Worm (Caenorhabditis elegans) whole organism, late embryonic: ENCODE results near the gene F54E2.5.

ENCODE experiments used
- ceh-18 ChIP-seq: sonication (generic microtip); optimal IDR thresholded peaks from 2 replicates; lab custom pipeline; 2016; ENCODE audit warnings: missing genetic modification characterization, missing compliant biosample characterization
- ceh-2 ChIP-seq: sonication (generic microtip); optimal IDR thresholded peaks from 2 replicates; lab custom pipeline; 2016; ENCODE audit warnings: missing genotype, missing genetic modification characterization, missing compliant biosample characterization
- ceh-22 ChIP-seq: sonication (generic microtip); optimal IDR thresholded peaks from 2 replicates; lab custom pipeline; 2017; ENCODE audit warnings: missing biosample characterization, missing genetic modification characterization
- ceh-48 ChIP-seq: sonication (generic microtip); optimal IDR thresholded peaks from 2 replicates; lab custom pipeline; 2016; ENCODE audit warnings: missing genetic modification characterization, inconsistent platforms, missing compliant biosample characterization
- dve-1 ChIP-seq: sonication (generic microtip); optimal IDR thresholded peaks from 2 replicates; lab custom pipeline; 2017; ENCODE audit warnings: antibody characterized with exemption, mild to moderate bottlenecking, missing genetic modification characterization, missing compliant biosample characterization
- elt-2 ChIP-seq: sonication (generic microtip); optimal IDR thresholded peaks from 2 replicates; lab custom pipeline; 2016; ENCODE audit warnings: missing genetic modification reagents, missing genetic modification characterization, missing compliant biosample characterization
- fkh-10 ChIP-seq: fragments of 150-350 bp; optimal IDR thresholded peaks from 2 replicates; lab custom pipeline; 2014; ENCODE audit warnings: missing biosample characterization, missing genetic modification reagents, missing genetic modification characterization
- lim-6 ChIP-seq: sonication (generic microtip); optimal IDR thresholded peaks from 2 replicates; lab custom pipeline; 2016; ENCODE audit warnings: missing genetic modification characterization, missing compliant biosample characterization
- nhr-11 ChIP-seq: fragments of 150-350 bp; optimal IDR thresholded peaks from 2 replicates; lab custom pipeline; 2014; ENCODE audit warnings: missing biosample characterization, missing genetic modification characterization
- npax-4 ChIP-seq: sonication (generic microtip); optimal IDR thresholded peaks from 2 replicates; lab custom pipeline; 2016; ENCODE audit warnings: missing genetic modification characterization, missing compliant biosample characterization
- pax-1 ChIP-seq: fragments of 150-350 bp; optimal IDR thresholded peaks from 2 replicates; lab custom pipeline; 2014; ENCODE audit warnings: missing biosample characterization, missing genetic modification characterization
- syd-9 ChIP-seq: sonication (generic microtip); optimal IDR thresholded peaks from 2 replicates; lab custom pipeline; 2016; ENCODE audit warnings: mild to moderate bottlenecking, missing genetic modification characterization, moderate library complexity, missing compliant biosample characterization
- zip-5 ChIP-seq: sonication (generic microtip); optimal IDR thresholded peaks from 2 replicates; lab custom pipeline; 2016; ENCODE audit warnings: missing genetic modification characterization, missing compliant biosample characterization

- TF ChIP-seq pax-1 (no peak), elt-2 (no peak), ceh-2 (tag; lab: Kevin White, UChicago) (no peak), ceh-22 (tag; lab: Kevin White, UChicago) (no peak), lim-6 (tag; lab: Kevin White, UChicago) (no peak), syd-9 (no peak), zip-5 (no peak), fkh-10 (no peak), npax-4 (tag; lab: Kevin White, UChicago) (no peak), nhr-11 (no peak), ceh-18 (tag; lab: Kevin White, UChicago) (no peak), ceh-48 (no peak), dve-1 (tag; lab: Kevin White, UChicago) (no peak)
Measured at ce11 chrV:2821618-2822272, 5.9 kb upstream of the F54E2.5 start, which contains the start of gene srh-36.
